Worm (Caenorhabditis elegans) whole organism, late embryonic: ENCODE data around the gene vhp-1.

Experiments used
- C08G9.2 ChIP-seq: sonication (generic microtip); optimal IDR thresholded peaks from 2 replicates; lab custom pipeline; 2016; ENCODE audit warnings: mild to moderate bottlenecking, missing genetic modification characterization, moderate library complexity, missing compliant biosample characterization
- C38D4.7 ChIP-seq: fragments of 200-800 bp; sonication (Bioruptor generic); optimal IDR thresholded peaks from 2 replicates; lab custom pipeline; 2018; ENCODE audit warnings: mild to moderate bottlenecking, missing genetic modification characterization, moderate library complexity, missing compliant biosample characterization
- F13H6.1 ChIP-seq: sonication (generic microtip); optimal IDR thresholded peaks from 2 replicates; lab custom pipeline; 2016; ENCODE audit warnings: missing genetic modification characterization, missing compliant biosample characterization
- K02D7.2 ChIP-seq: sonication (generic microtip); optimal IDR thresholded peaks from 2 replicates; lab custom pipeline; 2017; ENCODE audit warnings: mild to moderate bottlenecking, missing genetic modification characterization, missing compliant biosample characterization
- ceh-19 ChIP-seq: fragments of 200-800 bp; sonication (Bioruptor generic); optimal IDR thresholded peaks from 2 replicates; lab custom pipeline; 2018; ENCODE audit warnings: mild to moderate bottlenecking, missing genetic modification characterization, missing compliant biosample characterization
- ceh-30 ChIP-seq: fragments of 150-350 bp; optimal IDR thresholded peaks from 2 replicates; lab custom pipeline; 2014; ENCODE audit warnings: missing biosample characterization, missing genetic modification characterization
- ceh-31 ChIP-seq: sonication (generic microtip); optimal IDR thresholded peaks from 2 replicates; lab custom pipeline; 2016; ENCODE audit warnings: missing genetic modification characterization, missing compliant biosample characterization
- ceh-45 ChIP-seq: fragments of 200-800 bp; sonication (Bioruptor generic); IDR thresholded peaks from 2 replicates; pipeline ENCODE4 v1.3.6; 2022; ENCODE audit warnings: missing genetic modification reagents, missing genetic modification characterization, missing compliant biosample characterization
- ceh-6 ChIP-seq: fragments of 200-800 bp; sonication (Bioruptor generic); optimal IDR thresholded peaks from 2 replicates; lab custom pipeline; 2018; ENCODE audit warnings: mild to moderate bottlenecking, missing genetic modification characterization, missing compliant biosample characterization
- che-1 ChIP-seq: sonication (generic microtip); optimal IDR thresholded peaks from 2 replicates; lab custom pipeline; 2016; ENCODE audit warnings: mild to moderate bottlenecking, missing genetic modification characterization, missing compliant biosample characterization
- dve-1 ChIP-seq: sonication (generic microtip); optimal IDR thresholded peaks from 2 replicates; lab custom pipeline; 2017; ENCODE audit warnings: antibody characterized with exemption, mild to moderate bottlenecking, missing genetic modification characterization, missing compliant biosample characterization
- eyg-1 ChIP-seq: sonication (generic microtip); optimal IDR thresholded peaks from 2 replicates; lab custom pipeline; 2016; ENCODE audit warnings: missing genotype, missing genetic modification characterization, missing compliant biosample characterization
- fkh-6 ChIP-seq: sonication (generic microtip); optimal IDR thresholded peaks from 2 replicates; lab custom pipeline; 2016; ENCODE audit warnings: missing genetic modification characterization, missing compliant biosample characterization
- gmeb-2 ChIP-seq: sonication (generic microtip); optimal IDR thresholded peaks from 2 replicates; lab custom pipeline; 2016; ENCODE audit warnings: missing genetic modification characterization, inconsistent platforms, missing compliant biosample characterization
- hlh-13 ChIP-seq: fragments of 200-800 bp; sonication (Bioruptor generic); optimal IDR thresholded peaks from 2 replicates; lab custom pipeline; 2018; ENCODE audit warnings: mild to moderate bottlenecking, missing genetic modification characterization, missing compliant biosample characterization
- hlh-15 ChIP-seq: sonication (generic microtip); optimal IDR thresholded peaks from 2 replicates; lab custom pipeline; 2016; ENCODE audit warnings: missing genetic modification characterization, missing compliant biosample characterization
- hlh-6 ChIP-seq: sonication (generic microtip); optimal IDR thresholded peaks from 2 replicates; lab custom pipeline; 2016; ENCODE audit warnings: missing genotype, missing genetic modification characterization, missing compliant biosample characterization
- hlh-8 ChIP-seq: sonication (generic microtip); optimal IDR thresholded peaks from 2 replicates; lab custom pipeline; 2016; ENCODE audit warnings: missing genotype, missing genetic modification characterization, missing compliant biosample characterization
- lim-6 ChIP-seq: sonication (generic microtip); optimal IDR thresholded peaks from 2 replicates; lab custom pipeline; 2016; ENCODE audit warnings: missing genetic modification characterization, missing compliant biosample characterization
- lin-11 ChIP-seq: fragments of 200-800 bp; sonication (Bioruptor generic); optimal IDR thresholded peaks from 2 replicates; lab custom pipeline; 2018; ENCODE audit warnings: mild to moderate bottlenecking, missing genetic modification characterization, missing compliant biosample characterization
- madf-2 ChIP-seq: sonication (generic microtip); optimal IDR thresholded peaks from 2 replicates; lab custom pipeline; 2017; ENCODE audit warnings: missing genetic modification characterization, missing compliant biosample characterization
- mec-3 ChIP-seq: sonication (generic microtip); optimal IDR thresholded peaks from 2 replicates; lab custom pipeline; 2016; ENCODE audit warnings: borderline replicate concordance, missing genetic modification characterization, missing compliant biosample characterization
- nhr-11 ChIP-seq: fragments of 150-350 bp; optimal IDR thresholded peaks from 2 replicates; lab custom pipeline; 2014; ENCODE audit warnings: missing biosample characterization, missing genetic modification characterization
- odd-2 ChIP-seq: sonication (generic microtip); optimal IDR thresholded peaks from 2 replicates; lab custom pipeline; 2017; ENCODE audit warnings: antibody characterized with exemption, mild to moderate bottlenecking, missing genetic modification characterization, missing compliant biosample characterization
- pag-3 ChIP-seq: sonication (generic microtip); optimal IDR thresholded peaks from 2 replicates; lab custom pipeline; 2016; ENCODE audit warnings: missing compliant biosample characterization, missing genetic modification characterization, borderline replicate concordance
- pha-2 ChIP-seq: sonication (generic microtip); optimal IDR thresholded peaks from 2 replicates; lab custom pipeline; 2017; ENCODE audit warnings: mild to moderate bottlenecking, missing genetic modification characterization, missing compliant biosample characterization
- pha-4 ChIP-seq: fragments of 150-350 bp; optimal IDR thresholded peaks from 2 replicates; lab custom pipeline; 2018; ENCODE audit warnings: missing biosample characterization, missing genetic modification reagents, missing genetic modification characterization
- pqm-1 ChIP-seq: sonication (generic microtip); optimal IDR thresholded peaks from 2 replicates; lab custom pipeline; 2016; ENCODE audit warnings: missing genetic modification characterization, missing compliant biosample characterization
- pros-1 ChIP-seq: fragments of 150-350 bp; optimal IDR thresholded peaks from 2 replicates; lab custom pipeline; 2014; ENCODE audit warnings: missing biosample characterization, missing genetic modification reagents, missing genetic modification characterization
- sdc-2 ChIP-seq: sonication (generic microtip); optimal IDR thresholded peaks from 2 replicates; lab custom pipeline; 2016; ENCODE audit warnings: missing genotype, missing genetic modification characterization, missing compliant biosample characterization
- tbx-7 ChIP-seq: sonication (generic microtip); optimal IDR thresholded peaks from 2 replicates; lab custom pipeline; 2016; ENCODE audit warnings: missing genotype, missing genetic modification characterization, missing compliant biosample characterization
- unc-42 ChIP-seq: sonication (generic microtip); optimal IDR thresholded peaks from 2 replicates; lab custom pipeline; 2016; ENCODE audit warnings: missing genotype, missing genetic modification characterization, missing compliant biosample characterization
- unc-86 ChIP-seq: sonication (generic microtip); optimal IDR thresholded peaks from 2 replicates; lab custom pipeline; 2016; ENCODE audit warnings: missing genetic modification characterization, missing compliant biosample characterization
- ztf-16 ChIP-seq: sonication (generic microtip); optimal IDR thresholded peaks from 2 replicates; lab custom pipeline; 2017; ENCODE audit warnings: missing genetic modification characterization, missing compliant biosample characterization

Gene vhp-1

ce11 chrII:5305121-5305520 is 18.0 kb upstream of the vhp-1 start:
- TF ChIP-seq hlh-15 (tag; lab: Kevin White, UChicago) (no peak), ceh-45 (GFP tag; lab: Robert Waterston, UW) (no peak)

DNA sequence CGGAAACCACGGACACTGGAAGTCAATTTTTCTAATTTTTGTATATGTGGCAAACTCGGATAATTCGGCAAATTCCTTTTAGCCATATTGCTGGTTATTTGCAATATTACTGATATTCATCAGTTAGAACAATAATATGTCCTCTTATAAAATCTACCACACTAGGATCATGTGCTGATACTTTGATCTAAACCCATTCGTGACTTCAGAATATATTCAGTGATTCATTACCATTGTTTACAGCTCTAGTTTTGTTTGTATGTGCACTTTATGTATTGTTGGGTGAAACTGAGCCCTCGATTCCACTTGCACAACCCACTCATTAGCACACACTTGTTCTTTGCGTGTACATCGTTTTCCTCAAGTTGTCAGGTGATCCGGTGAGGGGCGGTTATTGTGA is 16.9 kb upstream of the vhp-1 start:
- TF ChIP-seq pros-1 (tag; lab: Kevin White, UChicago) = no peak
- TF ChIP-seq C08G9.2 = no peak
- TF ChIP-seq ceh-45 (GFP tag; lab: Robert Waterston, UW) = no peak
- TF ChIP-seq pag-3 (tag; lab: Kevin White, UChicago) = no peak
- TF ChIP-seq gmeb-2 (tag; lab: Kevin White, UChicago) = no peak
- no peak for TF ChIP-seq ceh-30
- no peak for TF ChIP-seq ceh-31 (tag; lab: Kevin White, UChicago)
- TF ChIP-seq nhr-11 (tag; lab: Kevin White, UChicago) = no peak
- no peak for TF ChIP-seq lin-11 (tag; lab: Kevin White, UChicago)
- TF ChIP-seq odd-2 (tag; lab: Kevin White, UChicago) = no peak
- TF ChIP-seq mec-3 (tag; lab: Kevin White, UChicago) = no peak
- TF ChIP-seq pha-4 (tag; lab: Kevin White, UChicago) = no peak
- TF ChIP-seq F13H6.1 (tag; lab: Kevin White, UChicago) = no peak
- TF ChIP-seq hlh-8 (tag; lab: Kevin White, UChicago) = no peak
- TF ChIP-seq madf-2 (tag; lab: Kevin White, UChicago) = no peak
- TF ChIP-seq hlh-6 (tag; lab: Kevin White, UChicago) = no peak

- TF ChIP-seq K02D7.2 (tag; lab: Kevin White, UChicago) = no peak
Observed at ce11 chrII:5307203-5307602, 15.9 kb upstream of the vhp-1 start.

DNA sequence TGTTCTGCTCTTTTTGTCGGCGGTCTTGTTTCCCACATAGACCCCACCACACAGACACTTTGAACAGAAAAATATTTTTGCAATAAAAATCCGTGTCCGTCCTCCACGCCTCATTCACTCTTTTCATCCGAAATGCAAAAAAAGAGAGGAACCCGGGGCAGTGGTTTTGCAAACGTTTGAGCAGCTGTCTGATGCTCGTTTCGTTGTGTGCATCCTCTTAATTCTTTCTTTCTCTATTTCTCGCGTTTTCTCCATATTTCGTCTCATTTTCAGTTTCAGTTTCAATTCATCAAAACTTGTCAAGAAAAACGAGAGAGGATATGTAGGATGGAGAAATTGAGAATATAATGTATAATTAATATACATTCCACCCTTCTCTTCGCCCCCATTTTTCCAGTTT is 14.1 kb upstream of the vhp-1 start:
- TF ChIP-seq ceh-19 (no peak), madf-2 (tag; lab: Kevin White, UChicago) (no peak), ceh-31 (tag; lab: Kevin White, UChicago) (no peak), ztf-16 (no peak), eyg-1 (no peak), pha-2 (tag; lab: Kevin White, UChicago) (no peak), tbx-7 (tag; lab: Kevin White, UChicago) (no peak), sdc-2 (tag; lab: Kevin White, UChicago) (no peak), dve-1 (no peak), fkh-6 (tag; lab: Kevin White, UChicago) (no peak), lim-6 (tag; lab: Kevin White, UChicago) (no peak), che-1 (tag; lab: Kevin White, UChicago) (no peak), pqm-1 (no peak), ceh-6 (GFP tag; lab: Kevin White, UChicago) (no peak), mec-3 (tag; lab: Kevin White, UChicago) (no peak), K02D7.2 (tag; lab: Kevin White, UChicago) (no peak)

ce11 chrII:5309720-5310119 is 13.4 kb upstream of the vhp-1 start:
- TF ChIP-seq madf-2 (tag; lab: Kevin White, UChicago) (no peak), unc-86 (tag; lab: Kevin White, UChicago) (no peak), hlh-13 (GFP tag; lab: Kevin White, UChicago) (no peak), unc-42 (tag; lab: Kevin White, UChicago) (no peak), pha-4 (tag; lab: Kevin White, UChicago) (no peak), C38D4.7 (GFP tag; lab: Kevin White, UChicago) (no peak)
